Worm (Caenorhabditis elegans) whole organism, L2 larva: ENCODE data around the gene str-207.
A peak's percentile ranks its signal among the peaks of the same experiment; 100 is the strongest.

Experiments
- F13H6.1 ChIP-seq: sonication (generic microtip); optimal IDR thresholded peaks from 2 replicates; lab custom pipeline; 2016; ENCODE audit warnings: missing genetic modification characterization, missing compliant biosample characterization
- crh-2 ChIP-seq: sonication (generic microtip); optimal IDR thresholded peaks from 2 replicates; lab custom pipeline; 2017; ENCODE audit warnings: missing biosample characterization, missing genetic modification characterization
- egl-27 ChIP-seq: sonication (generic microtip); optimal IDR thresholded peaks from 3 replicates; lab custom pipeline; 2017; ENCODE audit warnings: missing biosample characterization, missing genetic modification reagents, missing genetic modification characterization
- fos-1 ChIP-seq: fragments of 150-350 bp; optimal IDR thresholded peaks from 2 replicates; lab custom pipeline; 2014; ENCODE audit warnings: missing biosample characterization, missing genetic modification characterization
- nhr-11 ChIP-seq: fragments of 150-350 bp; optimal IDR thresholded peaks from 2 replicates; lab custom pipeline; 2014; ENCODE audit warnings: missing biosample characterization, missing genetic modification characterization
- nhr-23 ChIP-seq: fragments of 150-350 bp; optimal IDR thresholded peaks from 2 replicates; lab custom pipeline; 2014; ENCODE audit warnings: missing biosample characterization, missing genetic modification reagents, missing genetic modification characterization
- skn-1 ChIP-seq: sonication (generic microtip); optimal IDR thresholded peaks from 2 replicates; lab custom pipeline; 2017; ENCODE audit warnings: missing biosample characterization, missing genetic modification characterization
- snpc-4 ChIP-seq: fragments of 150-350 bp; optimal IDR thresholded peaks from 2 replicates; lab custom pipeline; 2014; ENCODE audit warnings: missing biosample characterization, missing genetic modification characterization
- unc-55 ChIP-seq: fragments of 150-350 bp; sonication (generic microtip); optimal IDR thresholded peaks from 3 replicates; lab custom pipeline; 2014; ENCODE audit warnings: missing biosample characterization, missing genetic modification reagents, missing genetic modification characterization
- unc-62 ChIP-seq: fragments of 150-350 bp; optimal IDR thresholded peaks from 2 replicates; lab custom pipeline; 2014; ENCODE audit warnings: missing biosample characterization, missing genetic modification reagents, missing genetic modification characterization
- zag-1 ChIP-seq: fragments of 150-350 bp; optimal IDR thresholded peaks from 2 replicates; lab custom pipeline; 2014; ENCODE audit warnings: missing biosample characterization, missing genetic modification characterization

ce11 chrV:5000406-5000805 lies 48.9 kb downstream of the str-207 start, which contains the start of gene ugt-7:
- TF ChIP-seq egl-27 (tag; lab: Kevin White, UChicago) = no peak
- peak; percentile 66 for TF ChIP-seq fos-1
- TF ChIP-seq snpc-4 (tag; lab: Kevin White, UChicago) = no peak
- no peak for TF ChIP-seq unc-55 (GFP tag; lab: Kevin White, UChicago)
- TF ChIP-seq crh-2 (tag; lab: Kevin White, UChicago) = no peak
- TF ChIP-seq nhr-11 (tag; lab: Kevin White, UChicago) = no peak
- no peak for TF ChIP-seq skn-1
- no peak for TF ChIP-seq F13H6.1 (tag; lab: Kevin White, UChicago)
- TF ChIP-seq nhr-23 (tag; lab: Kevin White, UChicago) = no peak
- TF ChIP-seq zag-1 = no peak
- no peak for TF ChIP-seq unc-62 (GFP tag; lab: Kevin White, UChicago)
